Fruit fly (Drosophila melanogaster): ENCODE measurements around the gene CG33270.

The CG33270 gene

dm6 chr3L:11530370-11530769 is 48.1 kb downstream of the CG33270 start (continued):
- no peak for TF ChIP-seq nerfin-1 (tag; optimal IDR thresholded peaks at IDR 0.05)
- no peak for TF ChIP-seq Usf (GFP tag; optimal IDR thresholded peaks at IDR 0.05)
- TF ChIP-seq CG16779 (GFP tag; IDR thresholded peaks at IDR 0.05): no peak
- peak; percentile 15 for TF ChIP-seq CG13894 (tag; optimal IDR thresholded peaks at IDR 0.05)
- no peak for TF ChIP-seq tx (GFP tag; optimal IDR thresholded peaks at IDR 0.05)
- TF ChIP-seq Taf1 (GFP tag; IDR thresholded peaks at IDR 0.05): no peak
- no peak for TF ChIP-seq insv (GFP tag; optimal IDR thresholded peaks at IDR 0.05)
- no peak for TF ChIP-seq CG4707 (GFP tag; optimal IDR thresholded peaks at IDR 0.05)
- no peak for TF ChIP-seq CG17829 (tag; optimal IDR thresholded peaks at IDR 0.05)
- TF ChIP-seq CG13123 (GFP tag; optimal IDR thresholded peaks at IDR 0.05): no peak
- peak; percentile 39 for TF ChIP-seq CG10543 (GFP tag; optimal IDR thresholded peaks at IDR 0.05)
- TF ChIP-seq ems (GFP tag; optimal IDR thresholded peaks at IDR 0.05): no peak
- TF ChIP-seq sens (GFP tag): peak; percentile 69
- peak; percentile 31 for TF ChIP-seq Deaf1 (tag; optimal IDR thresholded peaks at IDR 0.05)
- no peak for TF ChIP-seq jigr1 (GFP tag; IDR thresholded peaks at IDR 0.05)
- no peak for TF ChIP-seq vnd (GFP tag; IDR thresholded peaks at IDR 0.05; ENCODE audit: partially characterized antibody)
- TF ChIP-seq lola (GFP tag; optimal IDR thresholded peaks at IDR 0.05): no peak
- TF ChIP-seq CG34376 (GFP tag; optimal IDR thresholded peaks at IDR 0.05): peak; percentile 9
- TF ChIP-seq Awh (GFP tag; IDR thresholded peaks at IDR 0.05): 0 out of 2 replicates have a peak, but pooled peaks have one; percentile 18
- peak; percentile 90 for TF ChIP-seq mirr (GFP tag; optimal IDR thresholded peaks at IDR 0.05)
- no peak for TF ChIP-seq CG4282 (GFP tag; optimal IDR thresholded peaks at IDR 0.05)
- peak; percentile 27 for TF ChIP-seq caup (GFP tag; optimal IDR thresholded peaks at IDR 0.05; ENCODE audit: severe bottlenecking)
- TF ChIP-seq CTCF (GFP tag; optimal IDR thresholded peaks at IDR 0.05): no peak
- no peak for TF ChIP-seq prd (optimal IDR thresholded peaks at IDR 0.05)
- TF ChIP-seq prd (GFP tag; IDR thresholded peaks at IDR 0.05): no peak
- peak; percentile 62 for TF ChIP-seq CG12769 (tag; optimal IDR thresholded peaks at IDR 0.05)
- no peak for TF ChIP-seq scrt (GFP tag; optimal IDR thresholded peaks at IDR 0.05)
- no peak for TF ChIP-seq ash1 (GFP tag; optimal IDR thresholded peaks at IDR 0.05)
- TF ChIP-seq grn (GFP tag; optimal IDR thresholded peaks at IDR 0.05): peak; percentile 90
- TF ChIP-seq CG2889 (GFP tag; IDR thresholded peaks at IDR 0.05): no peak
- 0 out of 2 replicates have a peak, but pooled peaks have one; percentile 8 for TF ChIP-seq sim (GFP tag; IDR thresholded peaks at IDR 0.05)
- TF ChIP-seq CG14667 (GFP tag; IDR thresholded peaks at IDR 0.05): no peak
- TF ChIP-seq Lim3 (GFP tag; IDR thresholded peaks at IDR 0.05): peak; percentile 40; the same call in 1 of the 2 replicates
- TF ChIP-seq knrl (GFP tag; IDR thresholded peaks at IDR 0.05; ENCODE audit: partially characterized antibody): no peak
- TF ChIP-seq CG3407 (GFP tag; optimal IDR thresholded peaks at IDR 0.05): no peak
- TF ChIP-seq cwo (GFP tag; optimal IDR thresholded peaks at IDR 0.05): peak; percentile 30
- TF ChIP-seq tio (GFP tag; optimal IDR thresholded peaks at IDR 0.05): no peak
- 0 out of 2 replicates have a peak, but pooled peaks have one; percentile 15 for TF ChIP-seq sob (GFP tag; IDR thresholded peaks at IDR 0.05)
- peak; percentile 37 for TF ChIP-seq lab (GFP tag; optimal IDR thresholded peaks at IDR 0.05)
- TF ChIP-seq disco-r (GFP tag; optimal IDR thresholded peaks at IDR 0.05): no peak
- no peak for TF ChIP-seq Bteb2 (GFP tag; optimal IDR thresholded peaks at IDR 0.05)
- no peak for TF ChIP-seq hbn (GFP tag; IDR thresholded peaks at IDR 0.05; ENCODE audit: partially characterized antibody)
- no peak for TF ChIP-seq gcm (GFP tag; optimal IDR thresholded peaks at IDR 0.05)
- peak; percentile 72 for TF ChIP-seq sug (tag; optimal IDR thresholded peaks at IDR 0.05)
- no peak for TF ChIP-seq Hmx (GFP tag; optimal IDR thresholded peaks at IDR 0.05)
- TF ChIP-seq abd-A (tag; optimal IDR thresholded peaks at IDR 0.05): no peak
- no peak for TF ChIP-seq cato (GFP tag; optimal IDR thresholded peaks at IDR 0.05; ENCODE audit: borderline replicate concordance)
- no peak for TF ChIP-seq CG6765 (GFP tag; optimal IDR thresholded peaks at IDR 0.05)

Data from whole organism, embryonic.